Worm (Caenorhabditis elegans) whole organism, young adult: ENCODE data around the gene H12D21.9.

Experiments
- Y56A3A.18 ChIP-seq: fragments of 200-800 bp; sonication (Bioruptor generic); IDR thresholded peaks from 2 replicates; pipeline ENCODE4 v1.3.6; 2022; ENCODE audit warnings: missing genetic modification reagents, missing genetic modification characterization, missing compliant biosample characterization
- ama-1 ChIP-seq, 3 experiments: fragments of 150-350 bp in 1 of 3; sonication (generic microtip) in 2 of 3; optimal IDR thresholded peaks; 2 replicates each; lab custom pipeline; 2014 to 2018; ENCODE audit warnings: missing biosample characterization in 2 of 3, missing genetic modification characterization in 2 of 3, missing genetic modification reagents in 2 of 3
- ceh-58 ChIP-seq: fragments of 200-800 bp; sonication (Bioruptor generic); IDR thresholded peaks from 2 replicates; pipeline ENCODE4 v1.3.6; 2022; ENCODE audit warnings: missing genetic modification characterization, missing compliant biosample characterization
- fkh-3 ChIP-seq: sonication (generic microtip); optimal IDR thresholded peaks from 2 replicates; lab custom pipeline; 2016; ENCODE audit warnings: mild to moderate bottlenecking, missing genetic modification characterization, missing compliant biosample characterization
- snpc-1.1 ChIP-seq: sonication (generic microtip); optimal IDR thresholded peaks from 2 replicates; lab custom pipeline; 2017; ENCODE audit warnings: missing genetic modification characterization, mild to moderate bottlenecking, missing compliant biosample characterization, antibody characterized with exemption, moderate library complexity, missing genotype, missing genetic modification reagents; ENCODE audit not compliant: insufficient read depth
- ztf-25 ChIP-seq: fragments of 200-800 bp; sonication (Bioruptor generic); IDR thresholded peaks from 2 replicates; pipeline ENCODE4 v1.3.6; 2022; ENCODE audit warnings: missing genetic modification reagents, missing genetic modification characterization, missing compliant biosample characterization

- TF ChIP-seq ama-1 (optimal IDR thresholded peaks at IDR 0.05; lab: Kevin White, UChicago) (no peak), ama-1 (GFP tag; optimal IDR thresholded peaks at IDR 0.05; lab: Kevin White, UChicago) (no peak), Y56A3A.18 (GFP tag; lab: Robert Waterston, UW) (no peak), ztf-25 (GFP tag; lab: Robert Waterston, UW) (no peak), snpc-1.1 (no peak), ceh-58 (GFP tag; lab: Robert Waterston, UW) (no peak), fkh-3 (no peak)
Measured at ce11 chrV:14936587-14936986, 27.3 kb upstream of the H12D21.9 start, which contains the start of gene C30G7.2.
